Worm (Caenorhabditis elegans) whole organism, L1 larva: ENCODE data around the gene C11G6.2.

Experiments
- lin-39 ChIP-seq: fragments of 150-350 bp; optimal IDR thresholded peaks from 2 replicates; lab custom pipeline; 2014; ENCODE audit warnings: missing biosample characterization, missing genetic modification reagents, missing genetic modification characterization
- nhr-12 ChIP-seq: sonication (generic microtip); optimal IDR thresholded peaks from 2 replicates; lab custom pipeline; 2017; ENCODE audit warnings: missing biosample characterization, missing genetic modification characterization
- nhr-28 ChIP-seq: fragments of 150-350 bp; optimal IDR thresholded peaks from 2 replicates; lab custom pipeline; 2014; ENCODE audit warnings: missing biosample characterization, missing genetic modification characterization
- pqm-1 ChIP-seq: sonication (generic microtip); optimal IDR thresholded peaks from 3 replicates; lab custom pipeline; 2017; ENCODE audit warnings: missing biosample characterization, missing genetic modification characterization
- unc-62 ChIP-seq: fragments of 150-350 bp; optimal IDR thresholded peaks from 2 replicates; lab custom pipeline; 2014; ENCODE audit warnings: missing biosample characterization, missing genetic modification reagents, missing genetic modification characterization
- xbp-1 ChIP-seq: sonication (generic microtip); optimal IDR thresholded peaks from 2 replicates; lab custom pipeline; 2016; ENCODE audit warnings: missing genetic modification characterization, missing compliant biosample characterization

DNA sequence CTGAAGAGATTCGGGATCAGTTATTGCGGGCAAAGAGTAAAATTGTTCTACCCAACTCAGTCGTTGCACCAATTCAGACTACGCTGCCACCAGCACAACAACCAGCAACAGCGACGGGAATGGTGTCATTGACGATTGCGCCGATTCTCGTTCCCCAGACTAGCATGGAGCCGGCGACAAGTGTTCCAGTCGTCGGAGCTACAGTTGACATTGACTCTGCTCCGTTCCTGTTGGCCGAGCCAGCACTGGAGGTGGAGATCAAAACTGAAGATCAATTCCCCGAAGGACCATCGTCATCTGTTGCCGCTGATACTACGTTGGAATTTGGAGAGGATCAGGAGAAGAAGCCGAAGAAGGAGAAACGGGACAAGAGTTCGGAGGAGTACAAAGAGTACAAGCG, 7.0 kb downstream of the C11G6.2 start:
- TF ChIP-seq nhr-28 (tag; lab: Kevin White, UChicago) (no peak), xbp-1 (no peak), lin-39 (no peak), pqm-1 (no peak), nhr-12 (tag; lab: Kevin White, UChicago) (no peak), unc-62 (GFP tag; lab: Kevin White, UChicago) (no peak)
